In genomic region chr3R:27987329-27987728, dm6 we compare ENCODE assay signal across 1 fruit fly cellular context.
TF ChIP-seq lines count a peak whose summit lies in the region.

No protein-coding gene starts in this region.

TF ChIP-seq in whole organism, embryonic, 481 proteins besides CTCF, POLR2A, EP300 and RAD21 (continued from another document and continues in another):
- TF ChIP-seq NC2β (GFP tag; optimal IDR thresholded peaks at IDR 0.05; lab: Kevin White, UChicago), result no peak
- TF ChIP-seq pfk (GFP tag; optimal IDR thresholded peaks at IDR 0.05; lab: Kevin White, UChicago), result no peak
- TF ChIP-seq gsb-n (tag; optimal IDR thresholded peaks at IDR 0.05; lab: Kevin White, UChicago), result peak; percentile 35
- no peak for TF ChIP-seq CG4617 (GFP tag; optimal IDR thresholded peaks at IDR 0.05; lab: Kevin White, UChicago; ENCODE audit: borderline replicate concordance)
- peak; percentile 78 for TF ChIP-seq CG3847 (GFP tag; IDR thresholded peaks at IDR 0.05; lab: Robert Waterston, UW)
- peak; percentile 29 for TF ChIP-seq jing (GFP tag; optimal IDR thresholded peaks at IDR 0.05; lab: Kevin White, UChicago)
- no peak for TF ChIP-seq Gsc (GFP tag; IDR thresholded peaks at IDR 0.05; lab: Robert Waterston, UW)
- TF ChIP-seq CG32772 (GFP tag; IDR thresholded peaks at IDR 0.05; lab: Robert Waterston, UW), result peak; percentile 77
- no peak for TF ChIP-seq jigr1 (GFP tag; IDR thresholded peaks at IDR 0.05; lab: Robert Waterston, UW)
- no peak for TF ChIP-seq Deaf1 (tag; optimal IDR thresholded peaks at IDR 0.05; lab: Kevin White, UChicago)
- no peak for TF ChIP-seq Dip2 (GFP tag; IDR thresholded peaks at IDR 0.05; lab: Robert Waterston, UW)
- no peak for TF ChIP-seq knrl (GFP tag; IDR thresholded peaks at IDR 0.05; lab: Robert Waterston, UW; ENCODE audit: partially characterized antibody)
- TF ChIP-seq bsh (GFP tag; optimal IDR thresholded peaks at IDR 0.05; lab: Kevin White, UChicago), result peak in 1 of 2 experiments; percentile 74
- no peak for TF ChIP-seq CG12071 (GFP tag; optimal IDR thresholded peaks at IDR 0.05; lab: Kevin White, UChicago)
- no peak for TF ChIP-seq yki (optimal IDR thresholded peaks at IDR 0.05; lab: Kevin White, UChicago)
- TF ChIP-seq CG18599 (GFP tag; optimal IDR thresholded peaks at IDR 0.05; lab: Kevin White, UChicago), result peak; percentile 44
- peak; percentile 85 for TF ChIP-seq CG2678 (tag; optimal IDR thresholded peaks at IDR 0.05; lab: Kevin White, UChicago)
- TF ChIP-seq CG11696 (GFP tag; IDR thresholded peaks at IDR 0.05; lab: Robert Waterston, UW), result 0 out of 2 replicates have a peak, but pooled peaks have one; percentile 30
- TF ChIP-seq sens (GFP tag; lab: Kevin White, UChicago), result peak; percentile 50
- TF ChIP-seq Taf1 (GFP tag; IDR thresholded peaks at IDR 0.05; lab: Robert Waterston, UW), result 0 out of 2 replicates have a peak, but pooled peaks have one; percentile 22
- no peak for TF ChIP-seq corto (GFP tag; optimal IDR thresholded peaks at IDR 0.05; lab: Kevin White, UChicago)
- no peak for TF ChIP-seq tx (GFP tag; optimal IDR thresholded peaks at IDR 0.05; lab: Kevin White, UChicago)
- TF ChIP-seq Nf-YA (GFP tag; IDR thresholded peaks at IDR 0.05; lab: Robert Waterston, UW), result peak; percentile 56
- no peak for TF ChIP-seq CG2199 (GFP tag; IDR thresholded peaks at IDR 0.05; lab: Robert Waterston, UW)
- no peak for TF ChIP-seq kah (GFP tag; optimal IDR thresholded peaks at IDR 0.05; lab: Kevin White, UChicago)
- TF ChIP-seq shn (GFP tag; optimal IDR thresholded peaks at IDR 0.05; lab: Kevin White, UChicago), result no peak
- TF ChIP-seq Lhr (GFP tag; optimal IDR thresholded peaks at IDR 0.05; lab: Kevin White, UChicago), result no peak
- peak; percentile 83 for TF ChIP-seq unpg (GFP tag; optimal IDR thresholded peaks at IDR 0.05; lab: Kevin White, UChicago)
- peak; percentile 56; the same call in 1 of the 3 replicates for TF ChIP-seq otp (GFP tag; IDR thresholded peaks at IDR 0.05; lab: Robert Waterston, UW)
- TF ChIP-seq CG10979 (tag; optimal IDR thresholded peaks at IDR 0.05; lab: Kevin White, UChicago), result peak; percentile 73
- peak; percentile 79 for TF ChIP-seq CG11504 (tag; optimal IDR thresholded peaks at IDR 0.05; lab: Kevin White, UChicago)
- peak; percentile 84 for TF ChIP-seq Rfx (GFP tag; IDR thresholded peaks at IDR 0.05; lab: Robert Waterston, UW)
- peak; percentile 30; the same call in 1 of the 2 replicates for TF ChIP-seq NFAT (GFP tag; IDR thresholded peaks at IDR 0.05; lab: Robert Waterston, UW)
- peak; percentile 69 for TF ChIP-seq CG17385 (GFP tag; optimal IDR thresholded peaks at IDR 0.05; lab: Kevin White, UChicago)
- TF ChIP-seq btn (GFP tag; optimal IDR thresholded peaks at IDR 0.05; lab: Kevin White, UChicago), result no peak
- no peak for TF ChIP-seq Stat92E (GFP tag; optimal IDR thresholded peaks at IDR 0.05; lab: Kevin White, UChicago)
- TF ChIP-seq gem (tag; optimal IDR thresholded peaks at IDR 0.05; lab: Kevin White, UChicago), result peak; percentile 86
- TF ChIP-seq CG11398 (GFP tag; optimal IDR thresholded peaks at IDR 0.05; lab: Kevin White, UChicago), result no peak
- peak; percentile 38; the same call in 1 of the 2 replicates for TF ChIP-seq MBD-R2 (GFP tag; IDR thresholded peaks at IDR 0.05; lab: Robert Waterston, UW)
- no peak for TF ChIP-seq Atf-2 (GFP tag; optimal IDR thresholded peaks at IDR 0.05; lab: Kevin White, UChicago)
- peak; percentile 34 for TF ChIP-seq Fer2 (tag; optimal IDR thresholded peaks at IDR 0.05; lab: Kevin White, UChicago)
- no peak for TF ChIP-seq CG9797 (GFP tag; optimal IDR thresholded peaks at IDR 0.05; lab: Kevin White, UChicago)
- no peak for TF ChIP-seq CG16863 (GFP tag; optimal IDR thresholded peaks at IDR 0.05; lab: Kevin White, UChicago)
- TF ChIP-seq Ssrp (tag; optimal IDR thresholded peaks at IDR 0.05; lab: Kevin White, UChicago), result peak; percentile 70
- TF ChIP-seq Dbx (GFP tag; IDR thresholded peaks at IDR 0.05; lab: Robert Waterston, UW), result peak; percentile 58; the same call in 2 of the 3 replicates
- TF ChIP-seq Bdp1 (GFP tag; optimal IDR thresholded peaks at IDR 0.05; lab: Kevin White, UChicago), result no peak
- no peak for TF ChIP-seq Jarid2 (GFP tag; optimal IDR thresholded peaks at IDR 0.05; lab: Kevin White, UChicago)
- peak; percentile 18 for TF ChIP-seq CG2116 (GFP tag; optimal IDR thresholded peaks at IDR 0.05; lab: Kevin White, UChicago)
- TF ChIP-seq CG5953 (GFP tag; IDR thresholded peaks at IDR 0.05; lab: Robert Waterston, UW), result peak; percentile 47; the same call in 1 of the 2 replicates
- TF ChIP-seq CG3281 (GFP tag; optimal IDR thresholded peaks at IDR 0.05; lab: Kevin White, UChicago), result peak; percentile 79
- no peak for TF ChIP-seq aop (GFP tag; IDR thresholded peaks at IDR 0.05; lab: Robert Waterston, UW)
- no peak for TF ChIP-seq ato (GFP tag; IDR thresholded peaks at IDR 0.05; lab: Robert Waterston, UW; ENCODE audit: partially characterized antibody)
- peak; percentile 57 for TF ChIP-seq CG18011 (GFP tag; optimal IDR thresholded peaks at IDR 0.05; lab: Kevin White, UChicago)
- no peak for TF ChIP-seq dm (GFP tag; optimal IDR thresholded peaks at IDR 0.05; lab: Kevin White, UChicago)
- TF ChIP-seq ERR (GFP tag; optimal IDR thresholded peaks at IDR 0.05; lab: Kevin White, UChicago), result no peak
- TF ChIP-seq CG8359 (GFP tag; optimal IDR thresholded peaks at IDR 0.05; lab: Kevin White, UChicago; ENCODE audit: borderline replicate concordance), result no peak
- TF ChIP-seq CG32767 (GFP tag; IDR thresholded peaks at IDR 0.05; lab: Robert Waterston, UW), result peak; percentile 49; the same call in 1 of the 2 replicates
- TF ChIP-seq CG10274 (GFP tag; optimal IDR thresholded peaks at IDR 0.05; lab: Kevin White, UChicago), result no peak
- no peak for TF ChIP-seq CG34224 (GFP tag; IDR thresholded peaks at IDR 0.05; lab: Robert Waterston, UW; ENCODE audit: partially characterized antibody)
- no peak for TF ChIP-seq CG34376 (GFP tag; optimal IDR thresholded peaks at IDR 0.05; lab: Kevin White, UChicago)
- TF ChIP-seq D19B (GFP tag; optimal IDR thresholded peaks at IDR 0.05; lab: Kevin White, UChicago), result peak; percentile 51
- TF ChIP-seq CG9215 (GFP tag; IDR thresholded peaks at IDR 0.05; lab: Robert Waterston, UW), result peak; percentile 73
- no peak for TF ChIP-seq Dp (GFP tag; optimal IDR thresholded peaks at IDR 0.05; lab: Kevin White, UChicago)
- no peak for TF ChIP-seq Ets97D (GFP tag; optimal IDR thresholded peaks at IDR 0.05; lab: Kevin White, UChicago)
- 0 out of 2 replicates have a peak, but pooled peaks have one; percentile 50 for TF ChIP-seq CG11085 (GFP tag; IDR thresholded peaks at IDR 0.05; lab: Robert Waterston, UW)
- no peak for TF ChIP-seq ro (GFP tag; IDR thresholded peaks at IDR 0.05; lab: Robert Waterston, UW)
- TF ChIP-seq ham (GFP tag; IDR thresholded peaks at IDR 0.05; lab: Robert Waterston, UW), result peak; percentile 58; the same call in 1 of the 2 replicates
- no peak; the same call in 2 of the 3 replicates for TF ChIP-seq CG14050 (GFP tag; IDR thresholded peaks at IDR 0.05; lab: Robert Waterston, UW)
- TF ChIP-seq bowl (GFP tag; IDR thresholded peaks at IDR 0.05; lab: Robert Waterston, UW), result no peak
- peak; percentile 72 for TF ChIP-seq CG13424 (tag; optimal IDR thresholded peaks at IDR 0.05; lab: Kevin White, UChicago)
- peak; percentile 60; the same call in 2 of the 3 replicates for TF ChIP-seq CG34422 (GFP tag; IDR thresholded peaks at IDR 0.05; lab: Robert Waterston, UW)
- peak; percentile 2 for TF ChIP-seq CG10462 (GFP tag; optimal IDR thresholded peaks at IDR 0.05; lab: Kevin White, UChicago)
- peak; percentile 36 for TF ChIP-seq CG15011 (GFP tag; optimal IDR thresholded peaks at IDR 0.05; lab: Kevin White, UChicago)
- no peak for TF ChIP-seq ac (GFP tag; optimal IDR thresholded peaks at IDR 0.05; lab: Kevin White, UChicago)
- peak; percentile 83 for TF ChIP-seq CG7839 (tag; optimal IDR thresholded peaks at IDR 0.05; lab: Kevin White, UChicago)
- peak; percentile 5 for TF ChIP-seq CrebB (tag; optimal IDR thresholded peaks at IDR 0.05; lab: Kevin White, UChicago)
- TF ChIP-seq Dfd (GFP tag; optimal IDR thresholded peaks at IDR 0.05; lab: Kevin White, UChicago), result no peak
- TF ChIP-seq C15 (GFP tag; IDR thresholded peaks at IDR 0.05; lab: Robert Waterston, UW), result 0 out of 3 replicates have a peak, but pooled peaks have one; percentile 6
- TF ChIP-seq CG31224 (GFP tag; IDR thresholded peaks at IDR 0.05; lab: Robert Waterston, UW), result peak; percentile 69
- TF ChIP-seq chm (GFP tag; IDR thresholded peaks at IDR 0.05; lab: Robert Waterston, UW), result no peak
- TF ChIP-seq Antp (GFP tag; optimal IDR thresholded peaks at IDR 0.05; lab: Kevin White, UChicago), result no peak
- peak; percentile 46 for TF ChIP-seq dmrt11E (tag; optimal IDR thresholded peaks at IDR 0.05; lab: Kevin White, UChicago)
- TF ChIP-seq nmo (GFP tag; optimal IDR thresholded peaks at IDR 0.05; lab: Kevin White, UChicago), result peak; percentile 83
- no peak for TF ChIP-seq CG10543 (GFP tag; optimal IDR thresholded peaks at IDR 0.05; lab: Kevin White, UChicago)
- no peak for TF ChIP-seq Sry-δ (GFP tag; optimal IDR thresholded peaks at IDR 0.05; lab: Kevin White, UChicago)
- TF ChIP-seq sr (GFP tag; IDR thresholded peaks at IDR 0.05; lab: Robert Waterston, UW), result no peak
- peak; percentile 49; the same call in 1 of the 2 replicates for TF ChIP-seq H2.0 (GFP tag; IDR thresholded peaks at IDR 0.05; lab: Robert Waterston, UW)
- TF ChIP-seq CG32532 (GFP tag; IDR thresholded peaks at IDR 0.05; lab: Robert Waterston, UW), result peak; percentile 88
- no peak for TF ChIP-seq prd (optimal IDR thresholded peaks at IDR 0.05; lab: Kevin White, UChicago)
- TF ChIP-seq prd (GFP tag; IDR thresholded peaks at IDR 0.05; lab: Robert Waterston, UW), result peak; percentile 64
- TF ChIP-seq CG10654 (GFP tag; optimal IDR thresholded peaks at IDR 0.05; lab: Kevin White, UChicago), result no peak
- no peak for TF ChIP-seq inv (GFP tag; IDR thresholded peaks at IDR 0.05; lab: Robert Waterston, UW; ENCODE audit: partially characterized antibody)
- no peak for TF ChIP-seq pzg (GFP tag; optimal IDR thresholded peaks at IDR 0.05; lab: Kevin White, UChicago)
- peak; percentile 63 for TF ChIP-seq CG9437 (GFP tag; optimal IDR thresholded peaks at IDR 0.05; lab: Kevin White, UChicago)
- TF ChIP-seq Hr3 (GFP tag; optimal IDR thresholded peaks at IDR 0.05; lab: Kevin White, UChicago), result peak; percentile 29
- no peak for TF ChIP-seq en (GFP tag; optimal IDR thresholded peaks at IDR 0.05; lab: Kevin White, UChicago)
- no peak for TF ChIP-seq CG4360 (GFP tag; IDR thresholded peaks at IDR 0.05; lab: Robert Waterston, UW)
- no peak for TF ChIP-seq h (optimal IDR thresholded peaks at IDR 0.05; lab: Kevin White, UChicago)
- TF ChIP-seq twi (tag; optimal IDR thresholded peaks at IDR 0.05; lab: Kevin White, UChicago), result peak; percentile 25
- peak; percentile 56; the same call in 1 of the 2 replicates for TF ChIP-seq E2f2 (GFP tag; IDR thresholded peaks at IDR 0.05; lab: Robert Waterston, UW)
- peak; percentile 35 for TF ChIP-seq CG2875 (GFP tag; optimal IDR thresholded peaks at IDR 0.05; lab: Kevin White, UChicago)
- TF ChIP-seq ab (GFP tag; optimal IDR thresholded peaks at IDR 0.05; lab: Kevin White, UChicago), result no peak
- no peak for TF ChIP-seq Hr39 (optimal IDR thresholded peaks at IDR 0.05; lab: Kevin White, UChicago)
- TF ChIP-seq CG12299 (tag; optimal IDR thresholded peaks at IDR 0.05; lab: Kevin White, UChicago), result peak; percentile 71
- TF ChIP-seq hkb (optimal IDR thresholded peaks at IDR 0.05; lab: Kevin White, UChicago), result no peak
- TF ChIP-seq hkb (GFP tag; IDR thresholded peaks at IDR 0.05; lab: Robert Waterston, UW), result peak; percentile 53; the same call in 1 of the 2 replicates
- TF ChIP-seq fd96Cb (tag; optimal IDR thresholded peaks at IDR 0.05; lab: Kevin White, UChicago), result peak; percentile 47
- no peak for TF ChIP-seq Sin3A (optimal IDR thresholded peaks at IDR 0.05; lab: Kevin White, UChicago)
- peak; percentile 64 for TF ChIP-seq ap (GFP tag; IDR thresholded peaks at IDR 0.05; lab: Robert Waterston, UW)
- peak; percentile 81 for TF ChIP-seq Meics (GFP tag; optimal IDR thresholded peaks at IDR 0.05; lab: Kevin White, UChicago)
- TF ChIP-seq CG3995 (GFP tag; optimal IDR thresholded peaks at IDR 0.05; lab: Kevin White, UChicago), result peak; percentile 17
- no peak for TF ChIP-seq schlank (tag; optimal IDR thresholded peaks at IDR 0.05; lab: Kevin White, UChicago)
- no peak for TF ChIP-seq gfzf (GFP tag; optimal IDR thresholded peaks at IDR 0.05; lab: Kevin White, UChicago)
- TF ChIP-seq ATbp (GFP tag; optimal IDR thresholded peaks at IDR 0.05; lab: Kevin White, UChicago), result no peak
- TF ChIP-seq D19A (tag; optimal IDR thresholded peaks at IDR 0.05; lab: Kevin White, UChicago), result peak; percentile 51
- no peak for TF ChIP-seq cato (GFP tag; optimal IDR thresholded peaks at IDR 0.05; lab: Kevin White, UChicago; ENCODE audit: borderline replicate concordance)
- TF ChIP-seq CG15073 (GFP tag; optimal IDR thresholded peaks at IDR 0.05; lab: Kevin White, UChicago), result no peak
- TF ChIP-seq kay (GFP tag; optimal IDR thresholded peaks at IDR 0.05; lab: Kevin White, UChicago), result no peak
- no peak for TF ChIP-seq hbn (GFP tag; IDR thresholded peaks at IDR 0.05; lab: Robert Waterston, UW; ENCODE audit: partially characterized antibody)
- TF ChIP-seq crp (GFP tag; optimal IDR thresholded peaks at IDR 0.05; lab: Kevin White, UChicago), result peak in 1 of 2 experiments; percentile 1
- peak; percentile 27 for TF ChIP-seq CG1647 (GFP tag; optimal IDR thresholded peaks at IDR 0.05; lab: Kevin White, UChicago)
- TF ChIP-seq CG17186 (GFP tag; optimal IDR thresholded peaks at IDR 0.05; lab: Kevin White, UChicago), result no peak
- TF ChIP-seq CG17361 (GFP tag; IDR thresholded peaks at IDR 0.05; lab: Robert Waterston, UW), result peak; percentile 78
- no peak for TF ChIP-seq Camta (GFP tag; optimal IDR thresholded peaks at IDR 0.05; lab: Kevin White, UChicago)
- peak; percentile 69 for TF ChIP-seq Oli (tag; optimal IDR thresholded peaks at IDR 0.05; lab: Kevin White, UChicago)
- TF ChIP-seq CG13123 (GFP tag; optimal IDR thresholded peaks at IDR 0.05; lab: Kevin White, UChicago), result peak; percentile 14
- TF ChIP-seq YL-1 (GFP tag; optimal IDR thresholded peaks at IDR 0.05; lab: Kevin White, UChicago), result no peak
- TF ChIP-seq rib (GFP tag; IDR thresholded peaks at IDR 0.05; lab: Robert Waterston, UW), result peak; percentile 30; the same call in 1 of the 2 replicates
- TF ChIP-seq lmd (GFP tag; IDR thresholded peaks at IDR 0.05; lab: Robert Waterston, UW), result peak; percentile 76
- 0 out of 3 replicates have a peak, but pooled peaks have one; percentile 60 for TF ChIP-seq CG11456 (GFP tag; IDR thresholded peaks at IDR 0.05; lab: Robert Waterston, UW)
- no peak for TF ChIP-seq run (tag; optimal IDR thresholded peaks at IDR 0.05; lab: Kevin White, UChicago)
- TF ChIP-seq CG6689 (GFP tag; IDR thresholded peaks at IDR 0.05; lab: Robert Waterston, UW), result peak; percentile 61
